Worm (Caenorhabditis elegans) whole organism, L1 larva: ENCODE data around the gene sup-18.

Source experiments
- C04F5.9 ChIP-seq: sonication (generic microtip); optimal IDR thresholded peaks from 2 replicates; lab custom pipeline; 2016; ENCODE audit warnings: missing genetic modification characterization, missing compliant biosample characterization
- Y116A8C.19 ChIP-seq: sonication (generic microtip); optimal IDR thresholded peaks from 2 replicates; lab custom pipeline; 2016; ENCODE audit warnings: missing compliant biosample characterization, missing genetic modification characterization, borderline replicate concordance
- aly-2 ChIP-seq: fragments of 150-350 bp; optimal IDR thresholded peaks from 2 replicates; lab custom pipeline; 2014; ENCODE audit warnings: missing biosample characterization, missing genetic modification characterization
- blmp-1 ChIP-seq: fragments of 150-350 bp; optimal IDR thresholded peaks from 2 replicates; lab custom pipeline; 2014; ENCODE audit warnings: missing biosample characterization, missing genetic modification characterization
- ceh-63 ChIP-seq: fragments of 200-800 bp; sonication (Bioruptor generic); optimal IDR thresholded peaks from 2 replicates; lab custom pipeline; 2018; ENCODE audit warnings: mild to moderate bottlenecking, missing genetic modification characterization, missing compliant biosample characterization
- ceh-88 ChIP-seq: fragments of 200-800 bp; sonication (Bioruptor generic); IDR thresholded peaks from 2 replicates; pipeline ENCODE4 v1.3.6; 2022; ENCODE audit warnings: missing genetic modification characterization, missing compliant biosample characterization
- dsc-1 ChIP-seq: sonication (generic microtip); optimal IDR thresholded peaks from 2 replicates; lab custom pipeline; 2016; ENCODE audit warnings: mild to moderate bottlenecking, missing genetic modification characterization, missing compliant biosample characterization
- efl-3 ChIP-seq: fragments of 200-800 bp; sonication (Bioruptor generic); optimal IDR thresholded peaks from 2 replicates; lab custom pipeline; 2018; ENCODE audit warnings: mild to moderate bottlenecking, missing genetic modification characterization, missing compliant biosample characterization
- egl-13 ChIP-seq: sonication (generic microtip); optimal IDR thresholded peaks from 2 replicates; lab custom pipeline; 2016; ENCODE audit warnings: missing genotype, missing genetic modification reagents, missing genetic modification characterization, missing compliant biosample characterization
- elt-3 ChIP-seq, 6 experiments: fragments of 150-350 bp in 1 of 6; sonication (generic microtip); optimal IDR thresholded peaks; 2 replicates each; lab custom pipeline; 2017 to 2018; ENCODE audit warnings: missing biosample characterization in 6 of 6, missing genetic modification characterization in 6 of 6, inconsistent platforms in 1 of 6
- ets-5 ChIP-seq: fragments of 200-800 bp; sonication (Bioruptor generic); IDR thresholded peaks from 2 replicates; pipeline ENCODE4 v1.3.6; 2022; ENCODE audit warnings: missing genetic modification characterization, missing compliant biosample characterization
- fkh-4 ChIP-seq: sonication (generic microtip); optimal IDR thresholded peaks from 2 replicates; lab custom pipeline; 2016; ENCODE audit warnings: missing compliant biosample characterization, missing genetic modification characterization, borderline replicate concordance
- fkh-8 ChIP-seq: sonication (generic microtip); optimal IDR thresholded peaks from 2 replicates; lab custom pipeline; 2016; ENCODE audit warnings: mild to moderate bottlenecking, missing genetic modification characterization, missing compliant biosample characterization
- fos-1 ChIP-seq: fragments of 150-350 bp; optimal IDR thresholded peaks from 2 replicates; lab custom pipeline; 2014; ENCODE audit warnings: missing biosample characterization, missing genetic modification characterization
- grh-1 ChIP-seq: fragments of 200-800 bp; sonication (Bioruptor generic); IDR thresholded peaks from 2 replicates; pipeline ENCODE4 v1.3.6; 2022; ENCODE audit warnings: missing genetic modification reagents, missing genetic modification characterization, missing compliant biosample characterization
- hlh-4 ChIP-seq: sonication (generic microtip); optimal IDR thresholded peaks from 2 replicates; lab custom pipeline; 2016; ENCODE audit warnings: mild to moderate bottlenecking, missing genetic modification characterization, missing compliant biosample characterization
- hpl-2 ChIP-seq: fragments of 150-350 bp; optimal IDR thresholded peaks from 2 replicates; lab custom pipeline; 2014; ENCODE audit warnings: missing biosample characterization, missing genetic modification reagents, missing genetic modification characterization
- irx-1 ChIP-seq: sonication (generic microtip); optimal IDR thresholded peaks from 2 replicates; lab custom pipeline; 2016; ENCODE audit warnings: missing genetic modification characterization, missing compliant biosample characterization
- isw-1 ChIP-seq: fragments of 200-800 bp; sonication (Bioruptor generic); IDR thresholded peaks from 2 replicates; pipeline ENCODE4 v1.3.6; 2022; ENCODE audit warnings: missing genetic modification characterization, missing compliant biosample characterization
- jun-1 ChIP-seq: fragments of 150-350 bp; optimal IDR thresholded peaks from 2 replicates; lab custom pipeline; 2014; ENCODE audit warnings: missing biosample characterization, missing genetic modification reagents, missing genetic modification characterization
- lin-14 ChIP-seq: fragments of 200-800 bp; sonication (Bioruptor generic); optimal IDR thresholded peaks from 2 replicates; lab custom pipeline; 2018; ENCODE audit warnings: mild to moderate bottlenecking, missing genetic modification characterization, moderate library complexity, missing compliant biosample characterization
- lin-39 ChIP-seq: fragments of 150-350 bp; optimal IDR thresholded peaks from 2 replicates; lab custom pipeline; 2014; ENCODE audit warnings: missing biosample characterization, missing genetic modification reagents, missing genetic modification characterization
- mab-9 ChIP-seq: fragments of 200-800 bp; sonication (Bioruptor generic); IDR thresholded peaks from 2 replicates; pipeline ENCODE4 v1.3.6; 2022; ENCODE audit warnings: missing genetic modification reagents, missing genetic modification characterization, missing compliant biosample characterization
- mep-1 ChIP-seq: fragments of 150-350 bp; optimal IDR thresholded peaks from 2 replicates; lab custom pipeline; 2014; ENCODE audit warnings: missing biosample characterization, missing genetic modification characterization
- nhr-12 ChIP-seq: sonication (generic microtip); optimal IDR thresholded peaks from 2 replicates; lab custom pipeline; 2017; ENCODE audit warnings: missing biosample characterization, missing genetic modification characterization
- nhr-19 ChIP-seq: fragments of 200-800 bp; sonication (Bioruptor generic); conservative IDR thresholded peaks from 2 replicates; pipeline ENCODE4 v1.3.6; 2022; ENCODE audit warnings: missing genetic modification characterization, missing compliant biosample characterization
- nhr-237 ChIP-seq: fragments of 150-350 bp; optimal IDR thresholded peaks from 2 replicates; lab custom pipeline; 2014; ENCODE audit warnings: missing biosample characterization, missing genetic modification characterization
- nhr-76 ChIP-seq: sonication (generic microtip); optimal IDR thresholded peaks from 2 replicates; lab custom pipeline; 2017; ENCODE audit warnings: missing biosample characterization, missing genetic modification characterization
- nhr-85 ChIP-seq: sonication (generic microtip); peaks from one replicate; lab custom pipeline; 2016; ENCODE audit warnings: missing genetic modification characterization, inconsistent platforms, missing compliant biosample characterization
- nhr-90 ChIP-seq: sonication (generic microtip); optimal IDR thresholded peaks from 2 replicates; lab custom pipeline; 2016; ENCODE audit warnings: mild to moderate bottlenecking, missing genetic modification characterization, missing compliant biosample characterization; ENCODE audit not compliant: poor library complexity
- tlp-1 ChIP-seq: fragments of 150-350 bp; optimal IDR thresholded peaks from 2 replicates; lab custom pipeline; 2014; ENCODE audit warnings: missing biosample characterization, missing genetic modification characterization
- unc-30 ChIP-seq: sonication (generic microtip); optimal IDR thresholded peaks from 2 replicates; lab custom pipeline; 2017; ENCODE audit warnings: missing biosample characterization, missing genetic modification characterization
- unc-62 ChIP-seq: fragments of 150-350 bp; optimal IDR thresholded peaks from 2 replicates; lab custom pipeline; 2014; ENCODE audit warnings: missing biosample characterization, missing genetic modification reagents, missing genetic modification characterization
- unc-98 ChIP-seq: fragments of 200-800 bp; sonication (Bioruptor generic); IDR thresholded peaks from 2 replicates; pipeline ENCODE4 v1.3.6; 2022; ENCODE audit warnings: missing genetic modification characterization, missing compliant biosample characterization
- zag-1 ChIP-seq: fragments of 150-350 bp; optimal IDR thresholded peaks from 2 replicates; lab custom pipeline; 2014; ENCODE audit warnings: missing biosample characterization, missing genetic modification characterization
- ztf-11 ChIP-seq, 2 experiments: sonication (generic microtip); optimal IDR thresholded peaks; 2 replicates each; lab custom pipeline; 2016 to 2017; ENCODE audit warnings: missing genetic modification characterization in 2 of 2, missing biosample characterization in 1 of 2, missing compliant biosample characterization in 1 of 2
- ztf-4 ChIP-seq: fragments of 150-350 bp; optimal IDR thresholded peaks from 2 replicates; lab custom pipeline; 2014; ENCODE audit warnings: missing biosample characterization, missing genetic modification characterization

The sup-18 gene

ce11 chrIII:7878852-7879329 lies at the start of gene sup-18:
sup-18 (minus strand) TSS chrIII:7878902.
- TF ChIP-seq unc-98 (GFP tag; lab: Robert Waterston, UW) (no peak), fkh-4 (tag; lab: Kevin White, UChicago) (peak; percentile 59), dsc-1 (tag; lab: Kevin White, UChicago) (peak; percentile 87)
- TF ChIP-seq, all 84 proteins: peak for 2

- TF ChIP-seq ceh-63 (GFP tag; lab: Kevin White, UChicago) (no peak), hpl-2 (no peak), blmp-1 (tag; lab: Kevin White, UChicago) (peak; percentile 27), zag-1 (tag; lab: Kevin White, UChicago) (no peak), irx-1 (tag; lab: Kevin White, UChicago) (no peak), jun-1 (no peak)
Measured at ce11 chrIII:7925968-7926367, 47.3 kb upstream of the sup-18 start.

- TF ChIP-seq fkh-4 (tag; lab: Kevin White, UChicago) (no peak), hpl-2 (no peak), ets-5 (GFP tag; lab: Robert Waterston, UW) (no peak), lin-39 (tag; lab: Kevin White, UChicago) (no peak), tlp-1 (tag; lab: Kevin White, UChicago) (no peak), grh-1 (GFP tag; lab: Robert Waterston, UW) (no peak), C04F5.9 (tag; lab: Kevin White, UChicago) (no peak), nhr-85 (tag; lab: Kevin White, UChicago) (no peak), fos-1 (tag; lab: Kevin White, UChicago) (no peak), nhr-12 (tag; lab: Kevin White, UChicago) (no peak), ztf-4 (no peak), nhr-237 (tag; lab: Kevin White, UChicago) (no peak), isw-1 (GFP tag; lab: Robert Waterston, UW) (no peak), nhr-90 (no peak), ztf-11 (tag; optimal IDR thresholded peaks at IDR 0.05; lab: Kevin White, UChicago) (no peak)
Measured at ce11 chrIII:7924821-7925220, 46.1 kb upstream of the sup-18 start, which contains the start of gene tag-250. tag-250 (minus strand) TSS chrIII:7924921.

- TF ChIP-seq egl-13 (tag; lab: Kevin White, UChicago) (no peak), unc-62 (GFP tag; lab: Kevin White, UChicago) (no peak), mab-9 (no peak), efl-3 (GFP tag; lab: Kevin White, UChicago) (no peak), fkh-8 (tag; lab: Kevin White, UChicago) (no peak), nhr-76 (tag; lab: Kevin White, UChicago) (no peak), nhr-19 (no peak), lin-14 (GFP tag; lab: Kevin White, UChicago) (no peak)
- TF ChIP-seq, all 84 proteins: peak for 0
Measured at ce11 chrIII:7922207-7922606, 43.5 kb upstream of the sup-18 start, which contains the start of gene C29E4.17. C29E4.17 (plus strand) TSS chrIII:7922507.

- TF ChIP-seq Y116A8C.19 (tag; lab: Kevin White, UChicago) (no peak), fos-1 (tag; lab: Kevin White, UChicago) (no peak), nhr-19 (no peak), ceh-88 (no peak), dsc-1 (tag; lab: Kevin White, UChicago) (no peak), nhr-90 (no peak), unc-30 (tag; lab: Kevin White, UChicago) (no peak), blmp-1 (tag; lab: Kevin White, UChicago) (no peak), mep-1 (tag; lab: Kevin White, UChicago) (no peak), aly-2 (tag; lab: Kevin White, UChicago) (no peak), grh-1 (GFP tag; lab: Robert Waterston, UW) (no peak), elt-3 (tag; optimal IDR thresholded peaks at IDR 0.05; lab: Kevin White, UChicago) (no peak), hlh-4 (tag; lab: Kevin White, UChicago) (no peak)
Measured at ce11 chrIII:7919823-7920222, 41.1 kb upstream of the sup-18 start, which contains the start of gene C29E4.14. C29E4.14 (plus strand) TSS chrIII:7920123.
